Fruit fly (Drosophila melanogaster): ENCODE data around the gene mthl8.
A peak's percentile ranks its signal among the peaks of the same experiment; 100 is the strongest.

The mthl8 gene

dm6 chr3L:41386-42046 is 19.3 kb downstream of the mthl8 start:
- TF ChIP-seq pad (GFP tag; optimal IDR thresholded peaks at IDR 0.05) (no peak), Crg-1 (GFP tag; optimal IDR thresholded peaks at IDR 0.05) (no peak), Clk (GFP tag; optimal IDR thresholded peaks at IDR 0.05) (no peak), cnc (optimal IDR thresholded peaks at IDR 0.05) (no peak), CG12768 (GFP tag; optimal IDR thresholded peaks at IDR 0.05) (no peak), CG5204 (GFP tag; optimal IDR thresholded peaks at IDR 0.05) (no peak), CG11617 (GFP tag; optimal IDR thresholded peaks at IDR 0.05) (no peak), CG1620 (GFP tag; optimal IDR thresholded peaks at IDR 0.05) (no peak), CG33017 (tag; optimal IDR thresholded peaks at IDR 0.05) (no peak), cic (GFP tag; optimal IDR thresholded peaks at IDR 0.05) (no peak), CG7045 (GFP tag; optimal IDR thresholded peaks at IDR 0.05) (no peak), ovo (GFP tag; optimal IDR thresholded peaks at IDR 0.05) (no peak), toe (GFP tag; optimal IDR thresholded peaks at IDR 0.05) (no peak), CG7101 (tag; optimal IDR thresholded peaks at IDR 0.05) (no peak), Mnt (GFP tag; optimal IDR thresholded peaks at IDR 0.05) (no peak)

dm6 chr3L:47635-48177 is 25.5 kb downstream of the mthl8 start:
- no peak for TF ChIP-seq ovo (GFP tag; optimal IDR thresholded peaks at IDR 0.05)
- TF ChIP-seq kay (GFP tag; ENCODE audit: borderline replicate concordance): no peak
- TF ChIP-seq CG12768 (GFP tag; optimal IDR thresholded peaks at IDR 0.05): no peak
- TF ChIP-seq CG7045 (GFP tag; optimal IDR thresholded peaks at IDR 0.05): no peak
- no peak for TF ChIP-seq Hr96 (GFP tag; optimal IDR thresholded peaks at IDR 0.05)
- TF ChIP-seq cic (GFP tag; optimal IDR thresholded peaks at IDR 0.05): no peak
- no peak for TF ChIP-seq CG5204 (GFP tag; optimal IDR thresholded peaks at IDR 0.05)
- TF ChIP-seq CG33017 (tag; optimal IDR thresholded peaks at IDR 0.05): no peak
- no peak for TF ChIP-seq Crg-1 (GFP tag; optimal IDR thresholded peaks at IDR 0.05)
- TF ChIP-seq CG1620 (GFP tag; optimal IDR thresholded peaks at IDR 0.05): no peak
- no peak for TF ChIP-seq CG7101 (tag; optimal IDR thresholded peaks at IDR 0.05)
- TF ChIP-seq bab1 (GFP tag; optimal IDR thresholded peaks at IDR 0.05): no peak
- TF ChIP-seq Mnt (GFP tag; optimal IDR thresholded peaks at IDR 0.05): no peak
- TF ChIP-seq toe (GFP tag; optimal IDR thresholded peaks at IDR 0.05): no peak
- no peak for TF ChIP-seq tj (GFP tag; optimal IDR thresholded peaks at IDR 0.05)

- TF ChIP-seq toe (GFP tag; optimal IDR thresholded peaks at IDR 0.05): no peak
- TF ChIP-seq bab1 (GFP tag; optimal IDR thresholded peaks at IDR 0.05): no peak
- no peak for TF ChIP-seq ovo (GFP tag; optimal IDR thresholded peaks at IDR 0.05)
- no peak for TF ChIP-seq CG1620 (GFP tag; optimal IDR thresholded peaks at IDR 0.05)
- no peak for TF ChIP-seq CG33017 (tag; optimal IDR thresholded peaks at IDR 0.05)
- TF ChIP-seq tj (GFP tag; optimal IDR thresholded peaks at IDR 0.05): no peak
- TF ChIP-seq CG11617 (GFP tag; optimal IDR thresholded peaks at IDR 0.05): no peak
- TF ChIP-seq Mnt (GFP tag; optimal IDR thresholded peaks at IDR 0.05): no peak
- TF ChIP-seq Crg-1 (GFP tag; optimal IDR thresholded peaks at IDR 0.05): no peak
- TF ChIP-seq CG12768 (GFP tag; optimal IDR thresholded peaks at IDR 0.05): no peak
- TF ChIP-seq cnc (optimal IDR thresholded peaks at IDR 0.05): no peak
- TF ChIP-seq Clk (GFP tag; optimal IDR thresholded peaks at IDR 0.05): no peak
- TF ChIP-seq pad (GFP tag; optimal IDR thresholded peaks at IDR 0.05): no peak
- no peak for TF ChIP-seq CG7045 (GFP tag; optimal IDR thresholded peaks at IDR 0.05)
- TF ChIP-seq Hr96 (GFP tag; optimal IDR thresholded peaks at IDR 0.05): no peak
- TF ChIP-seq cic (GFP tag; optimal IDR thresholded peaks at IDR 0.05): no peak
- TF ChIP-seq CG7101 (tag; optimal IDR thresholded peaks at IDR 0.05): no peak
- no peak for TF ChIP-seq kay (GFP tag; ENCODE audit: borderline replicate concordance)
- no peak for TF ChIP-seq CG14711 (tag; optimal IDR thresholded peaks at IDR 0.05)
These were observed 27.5 kb downstream of the mthl8 start for dm6 chr3L:49732-50131.

- TF ChIP-seq CG7045 (GFP tag; optimal IDR thresholded peaks at IDR 0.05) (no peak), CG1620 (GFP tag; optimal IDR thresholded peaks at IDR 0.05) (no peak), tj (GFP tag; optimal IDR thresholded peaks at IDR 0.05) (peak; percentile 61), cic (GFP tag; optimal IDR thresholded peaks at IDR 0.05) (no peak)
These were observed 28.6 kb downstream of the mthl8 start for dm6 chr3L:50834-51233.

- TF ChIP-seq tj (GFP tag; optimal IDR thresholded peaks at IDR 0.05): no peak
- no peak for TF ChIP-seq CG7101 (tag; optimal IDR thresholded peaks at IDR 0.05)
- TF ChIP-seq Crg-1 (GFP tag; optimal IDR thresholded peaks at IDR 0.05): no peak
- TF ChIP-seq pad (GFP tag; optimal IDR thresholded peaks at IDR 0.05): no peak
- no peak for TF ChIP-seq CG1620 (GFP tag; optimal IDR thresholded peaks at IDR 0.05)
- TF ChIP-seq bab1 (GFP tag; optimal IDR thresholded peaks at IDR 0.05): no peak
- no peak for TF ChIP-seq Clk (GFP tag; optimal IDR thresholded peaks at IDR 0.05)
- TF ChIP-seq cic (GFP tag; optimal IDR thresholded peaks at IDR 0.05): no peak
- TF ChIP-seq ovo (GFP tag; optimal IDR thresholded peaks at IDR 0.05): no peak
- no peak for TF ChIP-seq Hr96 (GFP tag; optimal IDR thresholded peaks at IDR 0.05)
These were observed 32.4 kb downstream of the mthl8 start, which contains the start of gene CG43149 for dm6 chr3L:54651-55050. Gene CG43149 (minus strand): TSS chr3L:54751.

- TF ChIP-seq Hr96 (GFP tag; optimal IDR thresholded peaks at IDR 0.05) (no peak), Clk (GFP tag; optimal IDR thresholded peaks at IDR 0.05) (no peak), pad (GFP tag; optimal IDR thresholded peaks at IDR 0.05) (no peak), CG12768 (GFP tag; optimal IDR thresholded peaks at IDR 0.05) (no peak), kay (GFP tag; ENCODE audit: borderline replicate concordance) (no peak), CG7101 (tag; optimal IDR thresholded peaks at IDR 0.05) (no peak), CG11617 (GFP tag; optimal IDR thresholded peaks at IDR 0.05) (no peak), tj (GFP tag; optimal IDR thresholded peaks at IDR 0.05) (no peak), Mnt (GFP tag; optimal IDR thresholded peaks at IDR 0.05) (no peak), CG7045 (GFP tag; optimal IDR thresholded peaks at IDR 0.05) (no peak)
These were observed 34.3 kb downstream of the mthl8 start for dm6 chr3L:56532-56931.

All from whole organism, adult.